Fruit fly (Drosophila melanogaster) whole organism, embryonic: ENCODE results near the gene sun.

Experiments
- Bgb ChIP-seq: fragments of 200-800 bp; sonication (Bioruptor generic); IDR thresholded peaks from 2 replicates; pipeline ENCODE4 v1.3.6; 2022; ENCODE audit warnings: missing biosample characterization, missing genetic modification characterization; ENCODE audit not compliant: partially characterized antibody
- CG10209 ChIP-seq: fragments of 200-800 bp; sonication (Bioruptor generic); optimal IDR thresholded peaks from 3 replicates; lab custom pipeline; 2017; ENCODE audit warnings: missing biosample characterization, mild to moderate bottlenecking, missing genetic modification characterization, missing genetic modification reagents
- CG10267 ChIP-seq: fragments of 200-800 bp; sonication (Bioruptor generic); optimal IDR thresholded peaks from 2 replicates; lab custom pipeline; 2018; ENCODE audit warnings: missing biosample characterization, mild to moderate bottlenecking, missing genetic modification characterization, moderate library complexity
- CG10431 ChIP-seq: fragments of 200-800 bp; sonication (Bioruptor generic); optimal IDR thresholded peaks from 3 replicates; lab custom pipeline; 2018; ENCODE audit warnings: missing biosample characterization, mild to moderate bottlenecking, missing genetic modification characterization
- CG17568 ChIP-seq: fragments of 200-800 bp; sonication (Bioruptor generic); optimal IDR thresholded peaks from 2 replicates; lab custom pipeline; 2018; ENCODE audit warnings: missing biosample characterization, mild to moderate bottlenecking, missing genetic modification characterization, moderate library complexity
- CG18011 ChIP-seq: fragments of 200-800 bp; sonication (Bioruptor generic); optimal IDR thresholded peaks from 2 replicates; lab custom pipeline; 2017; ENCODE audit warnings: missing biosample characterization, missing genetic modification characterization, mild to moderate bottlenecking, moderate library complexity, missing genotype
- CG18476 ChIP-seq: fragments of 200-800 bp; sonication (Bioruptor generic); optimal IDR thresholded peaks from 2 replicates; lab custom pipeline; 2016; ENCODE audit warnings: missing biosample characterization, mild to moderate bottlenecking, missing genetic modification characterization
- CG18764 ChIP-seq: fragments of 200-800 bp; sonication (Bioruptor generic); optimal IDR thresholded peaks from 3 replicates; lab custom pipeline; 2016; ENCODE audit warnings: missing biosample characterization, missing genetic modification characterization
- CG2116 ChIP-seq: fragments of 200-800 bp; sonication (Bioruptor generic); optimal IDR thresholded peaks from 3 replicates; lab custom pipeline; 2018; ENCODE audit warnings: missing biosample characterization, mild to moderate bottlenecking, missing genetic modification characterization
- CG34376 ChIP-seq: fragments of 200-800 bp; sonication (Bioruptor generic); optimal IDR thresholded peaks from 2 replicates; lab custom pipeline; 2018; ENCODE audit warnings: missing biosample characterization, mild to moderate bottlenecking, missing genetic modification characterization
- CG4820 ChIP-seq: fragments of 200-800 bp; sonication (Bioruptor generic); optimal IDR thresholded peaks from 3 replicates; lab custom pipeline; 2016; ENCODE audit warnings: missing biosample characterization, missing genetic modification characterization
- CG6813 ChIP-seq: fragments of 200-800 bp; sonication (Bioruptor generic); optimal IDR thresholded peaks from 2 replicates; lab custom pipeline; 2017; ENCODE audit warnings: missing biosample characterization, missing genetic modification characterization, mild to moderate bottlenecking, moderate library complexity, missing genetic modification reagents
- CG7963 ChIP-seq: fragments of 200-800 bp; sonication (Bioruptor generic); IDR thresholded peaks from 3 replicates; pipeline ENCODE4 v1.3.6; 2022; ENCODE audit warnings: missing biosample characterization, missing genetic modification characterization; ENCODE audit not compliant: partially characterized antibody
- CG8388 ChIP-seq: fragments of 200-800 bp; sonication (Bioruptor generic); optimal IDR thresholded peaks from 2 replicates; lab custom pipeline; 2019; ENCODE audit warnings: missing biosample characterization, mild to moderate bottlenecking, missing genetic modification characterization, moderate library complexity
- CG9932 ChIP-seq: fragments of 200-800 bp; sonication (Bioruptor generic); IDR thresholded peaks from 2 replicates; pipeline ENCODE4 v1.3.6; 2022; ENCODE audit warnings: missing biosample characterization, missing genetic modification characterization
- D19B ChIP-seq: fragments of 200-800 bp; sonication (Bioruptor generic); optimal IDR thresholded peaks from 2 replicates; lab custom pipeline; 2017; ENCODE audit warnings: missing biosample characterization, mild to moderate bottlenecking, missing genetic modification characterization
- Dip3 ChIP-seq: fragments of 200-800 bp; sonication (Bioruptor generic); optimal IDR thresholded peaks from 3 replicates; lab custom pipeline; 2016; ENCODE audit warnings: missing biosample characterization, missing genetic modification characterization
- Dref ChIP-seq: fragments of 200-800 bp; sonication (Bioruptor generic); IDR thresholded peaks from 2 replicates; pipeline ENCODE4 v1.3.6; 2022; ENCODE audit warnings: missing biosample characterization, missing genetic modification characterization
- H15 ChIP-seq: fragments of 200-800 bp; sonication (Bioruptor generic); IDR thresholded peaks from 3 replicates; pipeline ENCODE4 v1.3.6; 2022; ENCODE audit warnings: missing biosample characterization, missing genetic modification characterization
- HLH4C ChIP-seq: fragments of 200-800 bp; sonication (Bioruptor generic); IDR thresholded peaks from 3 replicates; pipeline ENCODE4 v1.3.6; 2022; ENCODE audit warnings: missing biosample characterization, missing genetic modification characterization; ENCODE audit not compliant: partially characterized antibody
- Hand ChIP-seq: fragments of 200-800 bp; sonication (Bioruptor generic); optimal IDR thresholded peaks from 2 replicates; lab custom pipeline; 2017; ENCODE audit warnings: mild to moderate bottlenecking, missing biosample characterization, missing genetic modification reagents, missing genetic modification characterization
- HmgZ ChIP-seq: fragments of 200-800 bp; sonication (Bioruptor generic); optimal IDR thresholded peaks from 2 replicates; lab custom pipeline; 2018; ENCODE audit warnings: missing biosample characterization, mild to moderate bottlenecking, missing genetic modification characterization
- Kr ChIP-seq: fragments of 200-800 bp; sonication (Bioruptor generic); optimal IDR thresholded peaks from 2 replicates; lab custom pipeline; 2017; ENCODE audit warnings: missing biosample characterization, mild to moderate bottlenecking, missing genetic modification characterization
- Lhr ChIP-seq: fragments of 200-800 bp; sonication (Bioruptor generic); optimal IDR thresholded peaks from 3 replicates; lab custom pipeline; 2017; ENCODE audit warnings: mild to moderate bottlenecking, missing biosample characterization, missing genetic modification reagents, missing genetic modification characterization
- MBD-R2 ChIP-seq: fragments of 200-800 bp; sonication (Bioruptor generic); IDR thresholded peaks from 2 replicates; pipeline ENCODE4 v1.3.6; 2022; ENCODE audit warnings: missing biosample characterization, missing genetic modification characterization
- MESR4 ChIP-seq: fragments of 200-800 bp; sonication (Bioruptor generic); optimal IDR thresholded peaks from 2 replicates; lab custom pipeline; 2018; ENCODE audit warnings: missing biosample characterization, mild to moderate bottlenecking, missing genetic modification characterization, moderate library complexity
- Med ChIP-seq: fragments of 200-800 bp; sonication (Bioruptor generic); peaks from one replicate; lab custom pipeline; 2016; ENCODE audit warnings: missing biosample characterization, missing genetic modification characterization, mild to moderate bottlenecking, inconsistent platforms, moderate library complexity
- Opbp ChIP-seq: fragments of 200-800 bp; sonication (Bioruptor generic); IDR thresholded peaks from 3 replicates; pipeline ENCODE4 v1.3.6; 2022; ENCODE audit warnings: missing biosample characterization, missing genetic modification characterization; ENCODE audit not compliant: partially characterized antibody
- Scr ChIP-seq: fragments of 200-800 bp; sonication (Bioruptor generic); IDR thresholded peaks from 2 replicates; pipeline ENCODE4 v1.3.6; 2022; ENCODE audit warnings: missing biosample characterization, missing genetic modification characterization; ENCODE audit not compliant: partially characterized antibody
- Sry-δ ChIP-seq: fragments of 200-800 bp; sonication (Bioruptor generic); optimal IDR thresholded peaks from 2 replicates; lab custom pipeline; 2016; ENCODE audit warnings: missing biosample characterization, missing genetic modification characterization
- amos ChIP-seq: fragments of 200-800 bp; sonication (Bioruptor generic); IDR thresholded peaks from 2 replicates; pipeline ENCODE4 v1.3.6; 2022; ENCODE audit warnings: missing biosample characterization, missing genetic modification characterization; ENCODE audit not compliant: partially characterized antibody
- chif ChIP-seq, 2 experiments: fragments of 200-800 bp; sonication (Bioruptor generic); optimal IDR thresholded peaks; 3 replicates each; lab custom pipeline; 2016; ENCODE audit warnings: missing biosample characterization in 2 of 2, missing genetic modification characterization in 2 of 2
- chm ChIP-seq: fragments of 200-800 bp; sonication (Bioruptor generic); IDR thresholded peaks from 2 replicates; pipeline ENCODE4 v1.3.6; 2022; ENCODE audit warnings: missing biosample characterization, missing genetic modification characterization
- chn ChIP-seq: fragments of 200-800 bp; sonication (Bioruptor generic); optimal IDR thresholded peaks from 2 replicates; lab custom pipeline; 2016; ENCODE audit warnings: missing biosample characterization, missing genetic modification characterization
- dan ChIP-seq: fragments of 200-800 bp; sonication (Bioruptor generic); IDR thresholded peaks from 2 replicates; pipeline ENCODE4 v1.3.6; 2022; ENCODE audit warnings: missing biosample characterization, missing genetic modification characterization
- insv ChIP-seq, 2 experiments: fragments of 200-800 bp; sonication (Bioruptor generic); optimal IDR thresholded peaks; 3 replicates each; lab custom pipeline; 2016 to 2018; ENCODE audit warnings: missing biosample characterization in 2 of 2, missing genetic modification characterization in 2 of 2
- inv ChIP-seq: fragments of 200-800 bp; sonication (Bioruptor generic); IDR thresholded peaks from 2 replicates; pipeline ENCODE4 v1.3.6; 2022; ENCODE audit warnings: missing biosample characterization, missing genetic modification characterization; ENCODE audit not compliant: partially characterized antibody
- kay ChIP-seq: fragments of 200-800 bp; sonication (Bioruptor generic); optimal IDR thresholded peaks from 2 replicates; lab custom pipeline; 2016; ENCODE audit warnings: missing biosample characterization, missing genetic modification characterization
- kni ChIP-seq: fragments of 200-800 bp; sonication (Bioruptor generic); optimal IDR thresholded peaks from 3 replicates; lab custom pipeline; 2017; ENCODE audit warnings: mild to moderate bottlenecking, missing biosample characterization, missing genetic modification reagents, missing genetic modification characterization
- lmd ChIP-seq: fragments of 200-800 bp; sonication (Bioruptor generic); IDR thresholded peaks from 2 replicates; pipeline ENCODE4 v1.3.6; 2022; ENCODE audit warnings: missing biosample characterization, missing genetic modification characterization
- mirr ChIP-seq: fragments of 200-800 bp; sonication (Bioruptor generic); optimal IDR thresholded peaks from 3 replicates; lab custom pipeline; 2018; ENCODE audit warnings: missing biosample characterization, mild to moderate bottlenecking, missing genetic modification characterization
- odd ChIP-seq: fragments of 200-800 bp; sonication (Bioruptor generic); optimal IDR thresholded peaks from 2 replicates; lab custom pipeline; 2017; ENCODE audit warnings: missing biosample characterization, mild to moderate bottlenecking, missing genetic modification characterization
- pzg ChIP-seq: fragments of 200-800 bp; sonication (Bioruptor generic); optimal IDR thresholded peaks from 3 replicates; lab custom pipeline; 2018; ENCODE audit warnings: missing biosample characterization, mild to moderate bottlenecking, missing genetic modification characterization, moderate library complexity
- row ChIP-seq: fragments of 200-800 bp; sonication (Bioruptor generic); IDR thresholded peaks from 3 replicates; pipeline ENCODE4 v1.3.6; 2022; ENCODE audit warnings: missing biosample characterization, missing genetic modification characterization
- sens ChIP-seq: fragments of 200-800 bp; sonication (Bioruptor generic); peaks from one replicate; lab custom pipeline; 2016; ENCODE audit warnings: missing biosample characterization, missing genetic modification characterization
- slbo ChIP-seq: fragments of 200-800 bp; sonication (Bioruptor generic); IDR thresholded peaks from 2 replicates; pipeline ENCODE4 v1.3.6; 2022; ENCODE audit warnings: missing biosample characterization, missing genetic modification characterization
- sr ChIP-seq: fragments of 200-800 bp; sonication (Bioruptor generic); IDR thresholded peaks from 3 replicates; pipeline ENCODE4 v1.3.6; 2022; ENCODE audit warnings: missing biosample characterization, missing genetic modification characterization
- usp ChIP-seq: fragments of >200 bp; optimal IDR thresholded peaks from 2 replicates; lab custom pipeline; 2017; ENCODE audit warnings: missing biosample characterization, missing genetic modification characterization
- vnd ChIP-seq: fragments of 200-800 bp; sonication (Bioruptor generic); IDR thresholded peaks from 3 replicates; pipeline ENCODE4 v1.3.6; 2022; ENCODE audit warnings: missing biosample characterization, missing genetic modification characterization; ENCODE audit not compliant: partially characterized antibody
- zfh2 ChIP-seq: fragments of 200-800 bp; sonication (Bioruptor generic); optimal IDR thresholded peaks from 2 replicates; lab custom pipeline; 2016; ENCODE audit warnings: missing biosample characterization, missing genetic modification characterization

Gene sun

DNA sequence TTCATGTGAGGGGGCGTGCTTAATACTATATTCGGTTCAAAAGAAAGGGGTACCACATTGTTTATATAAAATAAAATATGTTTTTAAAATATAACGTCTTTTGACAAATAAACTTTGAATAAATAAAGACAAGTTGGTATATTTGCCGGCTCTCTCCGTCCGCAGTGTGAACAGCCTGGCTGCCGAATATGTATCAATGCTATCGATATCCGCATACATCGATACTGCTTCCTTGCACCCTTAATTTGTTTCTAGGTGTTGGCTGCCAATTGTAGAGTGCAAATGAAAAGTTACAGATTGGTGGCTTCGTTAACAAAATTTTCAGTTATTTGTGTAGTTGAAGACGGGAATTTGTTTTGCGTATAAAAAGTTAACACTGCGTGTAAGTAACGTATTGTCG, 10.8 kb upstream of the sun start, which contains the start of gene Gbeta13F (continued):
- peak; percentile 96 for TF ChIP-seq CG2116
- TF ChIP-seq CG18764 (GFP tag; lab: Kevin White, UChicago), result no peak
- TF ChIP-seq chm (GFP tag; lab: Robert Waterston, UW), result 0 out of 2 replicates have a peak, but pooled peaks have one; percentile 45
- TF ChIP-seq chn (GFP tag; lab: Kevin White, UChicago), result no peak
- no peak for TF ChIP-seq CG18011 (GFP tag; lab: Kevin White, UChicago)
- no peak for TF ChIP-seq CG8388 (GFP tag; lab: Kevin White, UChicago)
- no peak for TF ChIP-seq CG10431
- TF ChIP-seq CG9932, result peak; percentile 55
- peak; percentile 59 for TF ChIP-seq Bgb (GFP tag; lab: Robert Waterston, UW)
- TF ChIP-seq row (GFP tag; lab: Robert Waterston, UW), result peak; percentile 58
- peak; percentile 60 for TF ChIP-seq slbo (GFP tag; lab: Robert Waterston, UW)
- peak; percentile 51 for TF ChIP-seq pzg (GFP tag; lab: Kevin White, UChicago)
- TF ChIP-seq HLH4C, result peak; percentile 59
- TF ChIP-seq MESR4 (GFP tag; lab: Kevin White, UChicago), result peak; percentile 76
- peak; percentile 84 for TF ChIP-seq Dref (GFP tag; lab: Robert Waterston, UW)
- TF ChIP-seq CG18476 (GFP tag; lab: Kevin White, UChicago), result no peak
- TF ChIP-seq lmd (GFP tag; lab: Robert Waterston, UW), result no peak
- TF ChIP-seq Scr (GFP tag; lab: Robert Waterston, UW), result peak; percentile 56
- TF ChIP-seq Sry-δ (GFP tag; lab: Kevin White, UChicago), result peak; percentile 45
- TF ChIP-seq Hand (GFP tag; lab: Kevin White, UChicago), result no peak
- no peak for TF ChIP-seq dan (GFP tag; lab: Robert Waterston, UW)
- TF ChIP-seq HmgZ (tag; lab: Kevin White, UChicago), result no peak
- peak; percentile 48; the same call in 2 of the 3 replicates for TF ChIP-seq CG7963 (GFP tag; lab: Robert Waterston, UW)
- no peak; the same call in 2 of the 3 replicates for TF ChIP-seq H15
- peak; percentile 17 for TF ChIP-seq sens (GFP tag; lab: Kevin White, UChicago)
- no peak for TF ChIP-seq odd
- TF ChIP-seq inv, result peak; percentile 58
- TF ChIP-seq CG17568 (GFP tag; lab: Kevin White, UChicago), result no peak
- TF ChIP-seq Opbp (GFP tag; lab: Robert Waterston, UW), result peak; percentile 79
- TF ChIP-seq MBD-R2 (GFP tag; lab: Robert Waterston, UW), result peak; percentile 8; the same call in 1 of the 2 replicates
- peak; percentile 0 for TF ChIP-seq Lhr (GFP tag; lab: Kevin White, UChicago)
- TF ChIP-seq usp, result no peak
- TF ChIP-seq CG10209 (GFP tag; lab: Kevin White, UChicago), result no peak
- no peak for TF ChIP-seq zfh2 (GFP tag; lab: Kevin White, UChicago)
- peak; percentile 78; the same call in 1 of the 2 replicates for TF ChIP-seq amos (GFP tag; lab: Robert Waterston, UW)
- no peak for TF ChIP-seq mirr (GFP tag; lab: Kevin White, UChicago)
- no peak for TF ChIP-seq CG4820
- TF ChIP-seq insv (GFP tag; optimal IDR thresholded peaks at IDR 0.05; lab: Kevin White, UChicago), result no peak
- no peak for TF ChIP-seq sr
- TF ChIP-seq CG10267, result no peak
- TF ChIP-seq Med (GFP tag; lab: Kevin White, UChicago), result peak; percentile 73
- no peak for TF ChIP-seq CG34376 (GFP tag; lab: Kevin White, UChicago)
- no peak for TF ChIP-seq Kr (GFP tag; lab: Kevin White, UChicago)
- no peak for TF ChIP-seq Dip3 (GFP tag; lab: Kevin White, UChicago)
- TF ChIP-seq D19B (GFP tag; lab: Kevin White, UChicago), result no peak
- TF ChIP-seq CG6813 (GFP tag; lab: Kevin White, UChicago), result no peak
- TF ChIP-seq kay (GFP tag; lab: Kevin White, UChicago), result no peak
- no peak for TF ChIP-seq chif (GFP tag; optimal IDR thresholded peaks at IDR 0.05; lab: Kevin White, UChicago)
- no peak for TF ChIP-seq kni (GFP tag; lab: Kevin White, UChicago)
- TF ChIP-seq vnd (GFP tag; lab: Robert Waterston, UW), result peak; percentile 55; the same call in 2 of the 3 replicates
